Fruit fly (Drosophila melanogaster) whole organism, embryonic: ENCODE measurements around the gene SCCRO.

Source experiments
- ATbp ChIP-seq: fragments of 200-800 bp; sonication (Bioruptor generic); optimal IDR thresholded peaks from 2 replicates; lab custom pipeline; 2017; ENCODE audit warnings: missing biosample characterization, mild to moderate bottlenecking, missing genetic modification characterization, missing genetic modification reagents
- Atf-2 ChIP-seq: fragments of 200-800 bp; sonication (Bioruptor generic); optimal IDR thresholded peaks from 2 replicates; lab custom pipeline; 2016; ENCODE audit warnings: missing biosample characterization, missing genetic modification characterization
- CG10959 ChIP-seq: fragments of 200-800 bp; sonication (Bioruptor generic); IDR thresholded peaks from 2 replicates; pipeline ENCODE4 v1.3.6; 2022; ENCODE audit warnings: missing biosample characterization, missing genetic modification characterization
- CG13287 ChIP-seq: fragments of 200-800 bp; sonication (Bioruptor generic); IDR thresholded peaks from 2 replicates; pipeline ENCODE4 v1.3.6; 2022; ENCODE audit warnings: missing biosample characterization, missing genetic modification characterization; ENCODE audit not compliant: partially characterized antibody
- CG16779 ChIP-seq: fragments of 200-800 bp; sonication (Bioruptor generic); IDR thresholded peaks from 2 replicates; pipeline ENCODE4 v1.3.6; 2022; ENCODE audit warnings: missing biosample characterization, missing genetic modification characterization
- CG17568 ChIP-seq: fragments of 200-800 bp; sonication (Bioruptor generic); optimal IDR thresholded peaks from 2 replicates; lab custom pipeline; 2018; ENCODE audit warnings: missing biosample characterization, mild to moderate bottlenecking, missing genetic modification characterization, moderate library complexity
- CG17802 ChIP-seq: fragments of 200-800 bp; sonication (Bioruptor generic); optimal IDR thresholded peaks from 2 replicates; lab custom pipeline; 2018; ENCODE audit warnings: missing biosample characterization, mild to moderate bottlenecking, missing genetic modification characterization, moderate library complexity
- CG18764 ChIP-seq: fragments of 200-800 bp; sonication (Bioruptor generic); optimal IDR thresholded peaks from 3 replicates; lab custom pipeline; 2016; ENCODE audit warnings: missing biosample characterization, missing genetic modification characterization
- CG30020 ChIP-seq: fragments of 200-800 bp; optimal IDR thresholded peaks from 2 replicates; lab custom pipeline; 2019; ENCODE audit warnings: missing biosample characterization, mild to moderate bottlenecking, missing genetic modification characterization, moderate library complexity
- CG43689 ChIP-seq: fragments of 200-800 bp; sonication (Bioruptor generic); IDR thresholded peaks from 2 replicates; pipeline ENCODE4 v1.3.6; 2022; ENCODE audit warnings: missing biosample characterization, missing genetic modification characterization
- CG4424 ChIP-seq: fragments of 200-800 bp; sonication (Bioruptor generic); optimal IDR thresholded peaks from 3 replicates; lab custom pipeline; 2016; ENCODE audit warnings: missing biosample characterization, missing genetic modification characterization
- CG4820 ChIP-seq: fragments of 200-800 bp; sonication (Bioruptor generic); optimal IDR thresholded peaks from 3 replicates; lab custom pipeline; 2016; ENCODE audit warnings: missing biosample characterization, missing genetic modification characterization
- CG7357 ChIP-seq: fragments of 200-800 bp; sonication (Bioruptor generic); IDR thresholded peaks from 3 replicates; pipeline ENCODE4 v1.3.6; 2022; ENCODE audit warnings: missing biosample characterization, missing genetic modification characterization
- CG9797 ChIP-seq: fragments of 200-800 bp; sonication (Bioruptor generic); optimal IDR thresholded peaks from 3 replicates; lab custom pipeline; 2018; ENCODE audit warnings: missing biosample characterization, mild to moderate bottlenecking, missing genetic modification characterization
- Doc3 ChIP-seq: fragments of 200-800 bp; sonication (Bioruptor generic); IDR thresholded peaks from 3 replicates; pipeline ENCODE4 v1.3.6; 2022; ENCODE audit warnings: missing biosample characterization, missing genetic modification characterization; ENCODE audit not compliant: partially characterized antibody
- GATAe ChIP-seq: fragments of 200-800 bp; sonication (Bioruptor generic); conservative IDR thresholded peaks from 2 replicates; pipeline ENCODE4 v1.3.6; 2022; ENCODE audit warnings: missing biosample characterization, missing genetic modification characterization
- Gug ChIP-seq: fragments of 200-800 bp; sonication (Bioruptor generic); IDR thresholded peaks from 4 replicates; pipeline ENCODE4 v1.3.6; 2022; ENCODE audit warnings: missing biosample characterization, missing genetic modification characterization
- HHEX ChIP-seq: fragments of 200-800 bp; sonication (Bioruptor generic); optimal IDR thresholded peaks from 3 replicates; lab custom pipeline; 2017; ENCODE audit warnings: missing biosample characterization, mild to moderate bottlenecking, missing genetic modification characterization, missing genetic modification reagents
- HLH3B ChIP-seq: fragments of 200-800 bp; sonication (Bioruptor generic); IDR thresholded peaks from 2 replicates; pipeline ENCODE4 v1.3.6; 2022; ENCODE audit warnings: missing biosample characterization, missing genetic modification characterization
- HLH4C ChIP-seq: fragments of 200-800 bp; sonication (Bioruptor generic); IDR thresholded peaks from 3 replicates; pipeline ENCODE4 v1.3.6; 2022; ENCODE audit warnings: missing biosample characterization, missing genetic modification characterization; ENCODE audit not compliant: partially characterized antibody
- HmgD ChIP-seq: fragments of 200-800 bp; sonication (Bioruptor generic); optimal IDR thresholded peaks from 3 replicates; lab custom pipeline; 2016; ENCODE audit warnings: missing biosample characterization, missing genetic modification characterization
- Mad ChIP-seq: fragments of 200-800 bp; sonication (Bioruptor generic); optimal IDR thresholded peaks from 2 replicates; lab custom pipeline; 2016; ENCODE audit warnings: missing biosample characterization, missing genetic modification characterization
- Poxn ChIP-seq: fragments of 200-800 bp; sonication (Bioruptor generic); IDR thresholded peaks from 2 replicates; pipeline ENCODE4 v1.3.6; 2022; ENCODE audit warnings: missing biosample characterization, missing genetic modification characterization
- Sin3A ChIP-seq: fragments of >200 bp; optimal IDR thresholded peaks from 2 replicates; lab custom pipeline; 2018
- Sox100B ChIP-seq: fragments of 200-800 bp; sonication (Bioruptor generic); optimal IDR thresholded peaks from 3 replicates; lab custom pipeline; 2018; ENCODE audit warnings: missing biosample characterization, mild to moderate bottlenecking, missing genetic modification characterization
- Sry-β ChIP-seq: fragments of 200-800 bp; sonication (Bioruptor generic); optimal IDR thresholded peaks from 2 replicates; lab custom pipeline; 2018; ENCODE audit warnings: missing biosample characterization, mild to moderate bottlenecking, missing genetic modification characterization, moderate library complexity
- Taf1 ChIP-seq: fragments of 200-800 bp; sonication (Bioruptor generic); IDR thresholded peaks from 2 replicates; pipeline ENCODE4 v1.3.6; 2022; ENCODE audit warnings: missing biosample characterization, missing genetic modification characterization
- Usf ChIP-seq: fragments of 200-800 bp; sonication (Bioruptor generic); optimal IDR thresholded peaks from 2 replicates; lab custom pipeline; 2017; ENCODE audit warnings: missing genotype, missing biosample characterization, missing genetic modification characterization
- Xrp1 ChIP-seq: fragments of 200-800 bp; sonication (Bioruptor generic); IDR thresholded peaks from 2 replicates; pipeline ENCODE4 v1.3.6; 2022; ENCODE audit warnings: missing biosample characterization, missing genetic modification characterization
- cad ChIP-seq: fragments of >200 bp; optimal IDR thresholded peaks from 2 replicates; lab custom pipeline; 2017; ENCODE audit warnings: missing biosample characterization, missing genetic modification characterization
- chif ChIP-seq, 2 experiments: fragments of 200-800 bp; sonication (Bioruptor generic); optimal IDR thresholded peaks; 3 replicates each; lab custom pipeline; 2016; ENCODE audit warnings: missing biosample characterization in 2 of 2, missing genetic modification characterization in 2 of 2
- crol ChIP-seq: fragments of 200-800 bp; sonication (Bioruptor generic); IDR thresholded peaks from 2 replicates; pipeline ENCODE4 v1.3.6; 2022; ENCODE audit warnings: missing biosample characterization, missing genetic modification characterization
- dan ChIP-seq: fragments of 200-800 bp; sonication (Bioruptor generic); IDR thresholded peaks from 2 replicates; pipeline ENCODE4 v1.3.6; 2022; ENCODE audit warnings: missing biosample characterization, missing genetic modification characterization
- ems ChIP-seq: fragments of 200-800 bp; sonication (Bioruptor generic); optimal IDR thresholded peaks from 3 replicates; lab custom pipeline; 2016; ENCODE audit warnings: missing biosample characterization, missing genetic modification characterization
- ewg ChIP-seq: fragments of 200-800 bp; sonication (Bioruptor generic); optimal IDR thresholded peaks from 3 replicates; lab custom pipeline; 2017; ENCODE audit warnings: mild to moderate bottlenecking, missing biosample characterization, missing genetic modification reagents, missing genetic modification characterization
- exex ChIP-seq: fragments of 200-800 bp; sonication (Bioruptor generic); optimal IDR thresholded peaks from 4 replicates; lab custom pipeline; 2018; ENCODE audit warnings: missing biosample characterization, mild to moderate bottlenecking, missing genetic modification characterization, moderate library complexity
- fd3F ChIP-seq: fragments of 200-800 bp; sonication (Bioruptor generic); optimal IDR thresholded peaks from 2 replicates; lab custom pipeline; 2018; ENCODE audit warnings: missing biosample characterization, mild to moderate bottlenecking, missing genetic modification characterization, moderate library complexity
- fd96Cb ChIP-seq: fragments of 200-800 bp; sonication (Bioruptor generic); optimal IDR thresholded peaks from 2 replicates; lab custom pipeline; 2018; ENCODE audit warnings: missing biosample characterization, mild to moderate bottlenecking, missing genetic modification characterization, moderate library complexity
- fru ChIP-seq: fragments of >200 bp; optimal IDR thresholded peaks from 2 replicates; lab custom pipeline; 2017
- ken ChIP-seq: fragments of 200-800 bp; sonication (Bioruptor generic); IDR thresholded peaks from 3 replicates; pipeline ENCODE4 v1.3.6; 2022; ENCODE audit warnings: missing biosample characterization, missing genetic modification characterization
- lov ChIP-seq, 2 experiments: fragments of 200-800 bp in 1 of 2; fragments of >200 bp in 1 of 2; sonication (Bioruptor generic) in 1 of 2; IDR thresholded peaks in 1 of 2; optimal IDR thresholded peaks in 1 of 2; 2 replicates in 1 of 2; 3 replicates in 1 of 2; pipeline versions ENCODE4 v1.3.6 to Lab custom; 2017 to 2022; ENCODE audit warnings: missing biosample characterization in 1 of 2, missing genetic modification characterization in 1 of 2
- mam ChIP-seq: fragments of 200-800 bp; sonication (Bioruptor generic); optimal IDR thresholded peaks from 3 replicates; lab custom pipeline; 2016; ENCODE audit warnings: missing biosample characterization, missing genetic modification characterization
- mirr ChIP-seq: fragments of 200-800 bp; sonication (Bioruptor generic); optimal IDR thresholded peaks from 3 replicates; lab custom pipeline; 2018; ENCODE audit warnings: missing biosample characterization, mild to moderate bottlenecking, missing genetic modification characterization
- nom ChIP-seq: fragments of 200-800 bp; sonication (Bioruptor generic); optimal IDR thresholded peaks from 2 replicates; lab custom pipeline; 2017; ENCODE audit warnings: missing biosample characterization, missing genetic modification characterization, mild to moderate bottlenecking, moderate library complexity, missing genetic modification reagents
- pnt ChIP-seq: fragments of 200-800 bp; sonication (Bioruptor generic); optimal IDR thresholded peaks from 3 replicates; lab custom pipeline; 2016; ENCODE audit warnings: missing biosample characterization, missing genetic modification characterization
- salm ChIP-seq: fragments of 200-800 bp; sonication (Bioruptor generic); optimal IDR thresholded peaks from 2 replicates; lab custom pipeline; 2018; ENCODE audit warnings: missing biosample characterization, mild to moderate bottlenecking, missing genetic modification characterization
- sd ChIP-seq: fragments of 200-800 bp; sonication (Bioruptor generic); optimal IDR thresholded peaks from 3 replicates; lab custom pipeline; 2018; ENCODE audit warnings: missing biosample characterization, mild to moderate bottlenecking, missing genetic modification characterization, moderate library complexity
- sens ChIP-seq: fragments of 200-800 bp; sonication (Bioruptor generic); peaks from one replicate; lab custom pipeline; 2016; ENCODE audit warnings: missing biosample characterization, missing genetic modification characterization
- sr ChIP-seq: fragments of 200-800 bp; sonication (Bioruptor generic); IDR thresholded peaks from 3 replicates; pipeline ENCODE4 v1.3.6; 2022; ENCODE audit warnings: missing biosample characterization, missing genetic modification characterization
- vvl ChIP-seq: fragments of 200-800 bp; sonication (Bioruptor generic); IDR thresholded peaks from 2 replicates; pipeline ENCODE4 v1.3.6; 2022; ENCODE audit warnings: missing biosample characterization, missing genetic modification characterization

SCCRO gene

DNA sequence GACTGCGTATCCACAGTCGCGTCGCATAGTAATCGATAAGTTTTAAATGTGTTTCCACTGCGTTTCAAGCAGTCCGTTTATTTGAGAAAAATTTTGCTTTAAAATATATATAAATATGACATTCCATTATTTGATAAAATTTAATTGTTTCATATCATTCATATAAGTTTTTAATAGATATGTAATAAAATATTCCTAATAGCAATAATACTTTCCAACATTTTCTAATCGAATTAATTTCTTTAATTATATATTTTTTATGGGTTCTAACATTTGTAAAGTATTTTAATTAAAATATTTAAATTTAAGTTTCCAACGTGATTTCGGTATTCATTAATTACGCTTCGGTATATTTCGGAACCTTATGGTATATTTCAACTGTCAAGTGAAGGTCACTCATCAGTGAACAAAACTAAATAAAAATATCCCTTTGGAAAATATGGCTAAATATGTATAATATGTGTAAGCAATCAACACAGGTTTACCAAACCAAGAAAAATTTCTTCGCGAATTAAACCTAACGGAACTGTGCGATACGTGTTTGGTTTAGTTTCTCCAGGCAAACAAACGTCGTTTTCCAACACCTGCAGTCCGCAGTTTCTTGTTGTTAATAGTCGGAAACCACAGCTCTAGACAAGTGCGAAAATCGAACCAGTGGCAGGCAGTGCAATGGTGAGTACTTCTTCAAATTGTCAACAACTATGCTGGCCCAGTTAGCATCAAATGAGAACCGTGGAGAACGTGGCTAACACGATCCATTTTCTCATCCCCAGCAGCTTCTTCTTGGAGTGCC lies at the start of gene SCCRO, which contains the start of gene CG7739 (continued):
- TF ChIP-seq CG30020 (tag; lab: Kevin White, UChicago) (peak; percentile 87), HHEX (GFP tag; lab: Kevin White, UChicago) (no peak), vvl (GFP tag; lab: Robert Waterston, UW) (peak; percentile 82), ewg (GFP tag; lab: Kevin White, UChicago) (no peak), dan (no peak), fd3F (GFP tag; lab: Kevin White, UChicago) (peak; percentile 59), mam (GFP tag; lab: Kevin White, UChicago) (peak; percentile 42), sr (GFP tag; lab: Robert Waterston, UW) (no peak), ken (GFP tag; lab: Robert Waterston, UW) (0 out of 3 replicates have a peak, but pooled peaks have one; percentile 52), CG4424 (GFP tag; lab: Kevin White, UChicago) (peak; percentile 54), Poxn (GFP tag; lab: Robert Waterston, UW) (no peak), ems (GFP tag; lab: Kevin White, UChicago) (peak; percentile 52), exex (tag; lab: Kevin White, UChicago) (peak; percentile 25), cad (GFP tag; lab: Kevin White, UChicago) (no peak), HLH3B (GFP tag; lab: Robert Waterston, UW) (peak; percentile 77), CG7357 (peak; percentile 93), CG9797 (GFP tag; lab: Kevin White, UChicago) (peak; percentile 49), GATAe (GFP tag; lab: Robert Waterston, UW) (0 out of 2 replicates have a peak, but pooled peaks have one; percentile 10), nom (GFP tag; lab: Kevin White, UChicago) (no peak), Mad (GFP tag; lab: Kevin White, UChicago) (peak; percentile 42), CG17568 (GFP tag; lab: Kevin White, UChicago) (no peak), Gug (peak; percentile 68; the same call in 2 of the 4 replicates), Usf (GFP tag; lab: Kevin White, UChicago) (no peak), CG10959 (GFP tag; lab: Robert Waterston, UW) (no peak), CG43689 (GFP tag; lab: Robert Waterston, UW) (no peak), HLH4C (GFP tag; lab: Robert Waterston, UW) (no peak; the same call in 1 of the 3 replicates), lov (optimal IDR thresholded peaks at IDR 0.05; lab: Kevin White, UChicago) (no peak), lov (GFP tag; IDR thresholded peaks at IDR 0.05; lab: Robert Waterston, UW) (peak; percentile 35; the same call in 1 of the 3 replicates), HmgD (GFP tag; lab: Kevin White, UChicago) (no peak), salm (tag; lab: Kevin White, UChicago) (no peak), Sry-β (GFP tag; lab: Kevin White, UChicago) (no peak), ATbp (GFP tag; lab: Kevin White, UChicago) (no peak), Atf-2 (GFP tag; lab: Kevin White, UChicago) (no peak), CG13287 (GFP tag; lab: Robert Waterston, UW) (peak; percentile 76), fd96Cb (tag; lab: Kevin White, UChicago) (peak; percentile 33), sens (peak; percentile 58), CG17802 (tag; lab: Kevin White, UChicago) (peak; percentile 70), mirr (GFP tag; lab: Kevin White, UChicago) (no peak), pnt (no peak), fru (lab: Kevin White, UChicago) (no peak), Doc3 (no peak), chif (GFP tag; optimal IDR thresholded peaks at IDR 0.05; lab: Kevin White, UChicago) (no peak), Xrp1 (GFP tag; lab: Robert Waterston, UW) (peak; percentile 81), crol (GFP tag; lab: Robert Waterston, UW) (no peak), Taf1 (GFP tag; lab: Robert Waterston, UW) (0 out of 2 replicates have a peak, but pooled peaks have one; percentile 5), Sin3A (lab: Kevin White, UChicago) (peak; percentile 66), CG4820 (peak; percentile 5), sd (tag; lab: Kevin White, UChicago) (no peak), CG18764 (GFP tag; lab: Kevin White, UChicago) (peak; percentile 36), CG16779 (GFP tag; lab: Robert Waterston, UW) (no peak), Sox100B (peak; percentile 4)
